Fruit fly (Drosophila melanogaster) whole organism, adult: ENCODE results near the gene CG15399.

Experiments
- CG11617 ChIP-seq: fragments of 200-800 bp; sonication (Bioruptor generic); optimal IDR thresholded peaks from 2 replicates; lab custom pipeline; 2017; ENCODE audit warnings: mild to moderate bottlenecking, missing biosample characterization, missing genetic modification reagents, missing genetic modification characterization
- CG12768 ChIP-seq: fragments of 200-800 bp; sonication (Bioruptor generic); optimal IDR thresholded peaks from 2 replicates; lab custom pipeline; 2017; ENCODE audit warnings: missing biosample characterization, missing genetic modification characterization, mild to moderate bottlenecking, moderate library complexity, missing genetic modification reagents
- CG14711 ChIP-seq: fragments of 200-800 bp; sonication (Bioruptor generic); optimal IDR thresholded peaks from 2 replicates; lab custom pipeline; 2018; ENCODE audit warnings: missing biosample characterization, mild to moderate bottlenecking, missing genetic modification characterization, moderate library complexity
- CG1620 ChIP-seq: fragments of 200-800 bp; sonication (Bioruptor generic); optimal IDR thresholded peaks from 2 replicates; lab custom pipeline; 2016; ENCODE audit warnings: missing biosample characterization, missing genetic modification characterization
- CG33017 ChIP-seq: fragments of 200-800 bp; sonication (Bioruptor generic); optimal IDR thresholded peaks from 2 replicates; lab custom pipeline; 2018; ENCODE audit warnings: missing biosample characterization, mild to moderate bottlenecking, missing genetic modification characterization, moderate library complexity
- CG5204 ChIP-seq: fragments of 200-800 bp; sonication (Bioruptor generic); optimal IDR thresholded peaks from 2 replicates; lab custom pipeline; 2016; ENCODE audit warnings: missing biosample characterization, missing genetic modification characterization
- CG7045 ChIP-seq: fragments of 200-800 bp; sonication (Bioruptor generic); optimal IDR thresholded peaks from 2 replicates; lab custom pipeline; 2017; ENCODE audit warnings: missing biosample characterization, mild to moderate bottlenecking, missing genetic modification characterization
- CG7101 ChIP-seq: fragments of 200-800 bp; sonication (Bioruptor generic); optimal IDR thresholded peaks from 2 replicates; lab custom pipeline; 2018; ENCODE audit warnings: missing biosample characterization, mild to moderate bottlenecking, missing genetic modification characterization, moderate library complexity
- Clk ChIP-seq: fragments of 200-800 bp; sonication (Bioruptor generic); optimal IDR thresholded peaks from 2 replicates; lab custom pipeline; 2017; ENCODE audit warnings: missing biosample characterization, missing genetic modification characterization
- Crg-1 ChIP-seq: fragments of 200-800 bp; sonication (Bioruptor generic); optimal IDR thresholded peaks from 2 replicates; lab custom pipeline; 2016; ENCODE audit warnings: missing biosample characterization, missing genetic modification characterization
- Hr96 ChIP-seq: fragments of 200-800 bp; sonication (Bioruptor generic); optimal IDR thresholded peaks from 2 replicates; lab custom pipeline; 2016; ENCODE audit warnings: missing biosample characterization, missing genetic modification characterization
- Mnt ChIP-seq: fragments of 200-800 bp; sonication (Bioruptor generic); optimal IDR thresholded peaks from 2 replicates; lab custom pipeline; 2016; ENCODE audit warnings: missing biosample characterization, mild to moderate bottlenecking, missing genetic modification characterization
- bab1 ChIP-seq: fragments of 200-800 bp; sonication (Bioruptor generic); optimal IDR thresholded peaks from 3 replicates; lab custom pipeline; 2019; ENCODE audit warnings: missing biosample characterization, mild to moderate bottlenecking, missing genetic modification characterization, moderate library complexity
- cic ChIP-seq: fragments of 200-800 bp; sonication (Bioruptor generic); optimal IDR thresholded peaks from 2 replicates; lab custom pipeline; 2017; ENCODE audit warnings: missing biosample characterization, mild to moderate bottlenecking, missing genetic modification characterization, moderate library complexity
- cnc ChIP-seq, 2 experiments: fragments of >200 bp; optimal IDR thresholded peaks; 2 replicates each; lab custom pipeline; 2017
- kay ChIP-seq: fragments of 200-800 bp; sonication (Bioruptor generic); peaks from one replicate; lab custom pipeline; 2016; ENCODE audit warnings: missing biosample characterization, missing genetic modification characterization, borderline replicate concordance
- ovo ChIP-seq: fragments of 200-800 bp; sonication (Bioruptor generic); optimal IDR thresholded peaks from 2 replicates; lab custom pipeline; 2016; ENCODE audit warnings: missing biosample characterization, missing genetic modification characterization
- pad ChIP-seq: fragments of 200-800 bp; sonication (Bioruptor generic); optimal IDR thresholded peaks from 3 replicates; lab custom pipeline; 2017; ENCODE audit warnings: missing biosample characterization, missing genetic modification characterization, mild to moderate bottlenecking, moderate library complexity, missing genetic modification reagents
- tj ChIP-seq: fragments of 200-800 bp; sonication (Bioruptor generic); optimal IDR thresholded peaks from 3 replicates; lab custom pipeline; 2017; ENCODE audit warnings: missing biosample characterization, mild to moderate bottlenecking, missing genetic modification characterization, moderate library complexity
- toe ChIP-seq: fragments of 200-800 bp; sonication (Bioruptor generic); optimal IDR thresholded peaks from 2 replicates; lab custom pipeline; 2016; ENCODE audit warnings: missing biosample characterization, missing genetic modification characterization

Gene CG15399

dm6 chr2L:2750337-2751084 is 21.1 kb downstream of the CG15399 start:
- TF ChIP-seq Clk, result no peak
- TF ChIP-seq CG7101 (tag; lab: Kevin White, UChicago), result peak; percentile 56
- TF ChIP-seq CG12768 (GFP tag; lab: Kevin White, UChicago), result peak; percentile 36
- peak; percentile 53 for TF ChIP-seq CG7045 (GFP tag; lab: Kevin White, UChicago)
- peak; percentile 4 for TF ChIP-seq Hr96 (GFP tag; lab: Kevin White, UChicago)
- peak; percentile 40 for TF ChIP-seq CG11617 (GFP tag; lab: Kevin White, UChicago)
- TF ChIP-seq Crg-1 (GFP tag; lab: Kevin White, UChicago), result peak; percentile 32
- no peak for TF ChIP-seq bab1 (GFP tag; lab: Kevin White, UChicago)
- TF ChIP-seq tj, result peak; percentile 52
- no peak for TF ChIP-seq Mnt
- TF ChIP-seq toe, result peak; percentile 1
- TF ChIP-seq CG1620 (GFP tag; lab: Kevin White, UChicago), result no peak
- TF ChIP-seq ovo (GFP tag; lab: Kevin White, UChicago), result no peak
- TF ChIP-seq CG14711, result peak; percentile 60
- TF ChIP-seq CG33017, result peak; percentile 86
- no peak for TF ChIP-seq kay

dm6 chr2L:2749144-2749766 is 22.3 kb downstream of the CG15399 start:
- TF ChIP-seq tj, result peak; percentile 40
- TF ChIP-seq pad, result peak; percentile 27
- TF ChIP-seq kay, result no peak
- no peak for TF ChIP-seq CG5204 (GFP tag; lab: Kevin White, UChicago)
- TF ChIP-seq CG33017, result peak; percentile 40
- TF ChIP-seq bab1 (GFP tag; lab: Kevin White, UChicago), result peak; percentile 5
- no peak for TF ChIP-seq CG14711
- no peak for TF ChIP-seq toe
- TF ChIP-seq CG11617 (GFP tag; lab: Kevin White, UChicago), result no peak
- peak; percentile 76 for TF ChIP-seq cic (GFP tag; lab: Kevin White, UChicago)
- no peak for TF ChIP-seq CG1620 (GFP tag; lab: Kevin White, UChicago)
- no peak for TF ChIP-seq Mnt
- TF ChIP-seq ovo (GFP tag; lab: Kevin White, UChicago), result no peak
- TF ChIP-seq Clk, result peak; percentile 54
- TF ChIP-seq CG7101 (tag; lab: Kevin White, UChicago), result peak; percentile 21
- peak; percentile 7 for TF ChIP-seq CG7045 (GFP tag; lab: Kevin White, UChicago)
- TF ChIP-seq cnc (optimal IDR thresholded peaks at IDR 0.05; lab: Kevin White, UChicago), result no peak
- peak; percentile 80 for TF ChIP-seq CG12768 (GFP tag; lab: Kevin White, UChicago)
- TF ChIP-seq Hr96 (GFP tag; lab: Kevin White, UChicago), result no peak
- TF ChIP-seq Crg-1 (GFP tag; lab: Kevin White, UChicago), result no peak

dm6 chr2L:2748480-2749143 is 23.0 kb downstream of the CG15399 start:
- no peak for TF ChIP-seq kay
- TF ChIP-seq CG14711, result peak; percentile 92
- TF ChIP-seq ovo (GFP tag; lab: Kevin White, UChicago), result peak; percentile 95
- TF ChIP-seq Hr96 (GFP tag; lab: Kevin White, UChicago), result peak; percentile 91
- peak; percentile 90 for TF ChIP-seq pad
- TF ChIP-seq CG12768 (GFP tag; lab: Kevin White, UChicago), result peak; percentile 97
- TF ChIP-seq CG11617 (GFP tag; lab: Kevin White, UChicago), result peak; percentile 95
- TF ChIP-seq CG1620 (GFP tag; lab: Kevin White, UChicago), result peak; percentile 95
- peak; percentile 95 for TF ChIP-seq CG7045 (GFP tag; lab: Kevin White, UChicago)
- TF ChIP-seq tj, result peak; percentile 73
- TF ChIP-seq Clk, result peak; percentile 89
- TF ChIP-seq CG5204 (GFP tag; lab: Kevin White, UChicago), result no peak
- TF ChIP-seq cnc (optimal IDR thresholded peaks at IDR 0.05; lab: Kevin White, UChicago), result no peak
- peak; percentile 89 for TF ChIP-seq bab1 (GFP tag; lab: Kevin White, UChicago)
- TF ChIP-seq CG33017, result peak; percentile 98
- TF ChIP-seq toe, result no peak
- TF ChIP-seq cic (GFP tag; lab: Kevin White, UChicago), result peak; percentile 86
- peak; percentile 97 for TF ChIP-seq CG7101 (tag; lab: Kevin White, UChicago)
- peak; percentile 97 for TF ChIP-seq Crg-1 (GFP tag; lab: Kevin White, UChicago)
- peak; percentile 93 for TF ChIP-seq Mnt

dm6 chr2L:2744852-2745251 is 26.7 kb downstream of the CG15399 start, which contains the start of the genes CG9961 and Cwc25:
Gene CG9961, minus strand, starts transcription at chr2L:2744934.
Gene Cwc25, plus strand, starts transcription at chr2L:2745098.
- TF ChIP-seq Crg-1 (GFP tag; lab: Kevin White, UChicago) (no peak), CG14711 (peak; percentile 3)

dm6 chr2L:2739820-2740230 is 31.8 kb downstream of the CG15399 start, which contains the start of gene Hrs:
Gene Hrs, plus strand, starts transcription at chr2L:2739986.
- TF ChIP-seq ovo (GFP tag; lab: Kevin White, UChicago) (no peak), tj (peak; percentile 42), Mnt (peak; percentile 6), Hr96 (GFP tag; lab: Kevin White, UChicago) (no peak), cic (GFP tag; lab: Kevin White, UChicago) (peak; percentile 42), CG14711 (peak; percentile 14), bab1 (GFP tag; lab: Kevin White, UChicago) (peak; percentile 22), CG5204 (GFP tag; lab: Kevin White, UChicago) (no peak), Clk (no peak)
